Fruit fly (Drosophila melanogaster): Measurements from ENCODE around the gene CG11585.

The CG11585 gene

DNA sequence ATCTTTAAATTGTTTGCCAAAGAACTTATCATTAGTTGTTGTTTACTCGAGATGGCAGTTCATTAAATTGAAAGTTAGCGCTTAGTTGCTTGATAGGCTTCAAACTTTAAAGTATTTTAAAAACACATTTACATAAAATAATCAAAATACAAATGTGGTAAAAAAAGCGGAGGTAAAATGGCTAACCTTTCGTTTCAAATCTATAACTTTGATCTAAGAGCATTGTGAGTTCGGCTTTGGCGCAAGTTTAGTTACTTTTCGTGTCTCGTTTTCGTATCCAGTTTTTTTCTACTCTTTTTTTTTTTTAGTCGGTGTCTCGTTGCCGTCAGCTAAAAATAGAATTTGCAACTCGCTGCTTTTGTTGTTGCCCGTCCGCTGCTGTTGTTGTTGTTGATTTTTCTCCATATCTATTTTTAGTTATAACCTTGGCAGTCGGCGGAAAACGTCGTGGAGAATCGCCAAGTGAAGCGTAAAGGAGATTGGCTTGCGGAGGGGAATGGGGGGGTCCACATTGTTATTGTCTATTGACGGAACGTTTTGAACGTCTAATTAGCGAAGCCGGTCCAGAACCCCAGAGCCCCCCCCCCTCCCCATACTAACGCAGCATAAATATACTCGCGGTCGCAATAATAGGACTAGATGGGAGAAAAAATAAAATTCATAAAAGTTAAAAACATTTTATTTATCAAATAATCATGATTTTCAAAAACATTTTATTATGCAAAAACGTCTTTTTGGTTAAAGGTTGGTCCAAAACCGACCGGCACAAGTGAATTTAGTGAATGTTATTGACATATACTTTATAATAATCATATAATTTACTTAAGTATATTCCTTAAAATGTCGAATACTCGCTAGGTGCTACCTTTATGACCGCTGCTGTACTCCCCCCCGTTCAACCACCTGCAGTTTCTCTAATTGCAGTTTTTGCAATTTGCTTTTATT lies 25.5 kb downstream of the CG11585 start (continued):
- TF ChIP-seq unpg (GFP tag; optimal IDR thresholded peaks at IDR 0.05) (peak; percentile 61), br (optimal IDR thresholded peaks at IDR 0.05) (no peak), z (GFP tag; IDR thresholded peaks at IDR 0.05) (no peak), CoRest (tag; optimal IDR thresholded peaks at IDR 0.05) (peak; percentile 48), HLH54F (GFP tag; optimal IDR thresholded peaks at IDR 0.05) (no peak), ase (GFP tag; IDR thresholded peaks at IDR 0.05) (no peak), twi (tag; optimal IDR thresholded peaks at IDR 0.05) (no peak), CG4360 (GFP tag; IDR thresholded peaks at IDR 0.05) (no peak), sna (GFP tag; IDR thresholded peaks at IDR 0.05; ENCODE audit: partially characterized antibody) (no peak), Bdp1 (GFP tag; optimal IDR thresholded peaks at IDR 0.05) (no peak), row (GFP tag; IDR thresholded peaks at IDR 0.05) (peak; percentile 53), dysf (GFP tag; IDR thresholded peaks at IDR 0.05) (peak; percentile 69), bab2 (GFP tag; optimal IDR thresholded peaks at IDR 0.05) (no peak), Aef1 (GFP tag; IDR thresholded peaks at IDR 0.05) (0 out of 3 replicates have a peak, but pooled peaks have one; percentile 41), CG18476 (GFP tag; optimal IDR thresholded peaks at IDR 0.05) (no peak), zen2 (GFP tag; IDR thresholded peaks at IDR 0.05; ENCODE audit: partially characterized antibody) (no peak), tap (tag; optimal IDR thresholded peaks at IDR 0.05) (peak; percentile 13), CG17359 (tag; optimal IDR thresholded peaks at IDR 0.05) (peak; percentile 2), aop (GFP tag; IDR thresholded peaks at IDR 0.05) (no peak), en (GFP tag; optimal IDR thresholded peaks at IDR 0.05) (no peak), CG30403 (GFP tag; optimal IDR thresholded peaks at IDR 0.05) (peak; percentile 27), Fer3 (tag; optimal IDR thresholded peaks at IDR 0.05) (peak; percentile 36), CG1832 (GFP tag; optimal IDR thresholded peaks at IDR 0.05) (no peak), yki (optimal IDR thresholded peaks at IDR 0.05) (no peak), Lhr (GFP tag; optimal IDR thresholded peaks at IDR 0.05) (no peak), stwl (tag; optimal IDR thresholded peaks at IDR 0.05) (no peak), CG14710 (tag; optimal IDR thresholded peaks at IDR 0.05) (no peak), CG2129 (GFP tag; IDR thresholded peaks at IDR 0.05; ENCODE audit: partially characterized antibody) (no peak), ci (GFP tag; IDR thresholded peaks at IDR 0.05) (peak; percentile 28; the same call in 1 of the 3 replicates), chn (GFP tag; optimal IDR thresholded peaks at IDR 0.05) (no peak), cas (GFP tag; IDR thresholded peaks at IDR 0.05) (no peak), CG18599 (GFP tag; optimal IDR thresholded peaks at IDR 0.05) (peak; percentile 60), peb (GFP tag; IDR thresholded peaks at IDR 0.05) (no peak), CG11560 (tag; IDR thresholded peaks at IDR 0.05) (peak; percentile 26; the same call in 1 of the 3 replicates), Asciz (GFP tag; optimal IDR thresholded peaks at IDR 0.05) (no peak), mirr (GFP tag; optimal IDR thresholded peaks at IDR 0.05) (no peak), CG1603 (tag; optimal IDR thresholded peaks at IDR 0.05) (no peak), psq (GFP tag; optimal IDR thresholded peaks at IDR 0.05) (no peak), Oaz (GFP tag; IDR thresholded peaks at IDR 0.05) (no peak), hb (GFP tag; IDR thresholded peaks at IDR 0.05; ENCODE audit: partially characterized antibody) (no peak), CG13894 (tag; optimal IDR thresholded peaks at IDR 0.05) (peak; percentile 24), CG16815 (GFP tag; optimal IDR thresholded peaks at IDR 0.05) (no peak), CG4730 (GFP tag; IDR thresholded peaks at IDR 0.05) (no peak), lab (GFP tag; optimal IDR thresholded peaks at IDR 0.05) (peak; percentile 72), hbn (GFP tag; IDR thresholded peaks at IDR 0.05; ENCODE audit: partially characterized antibody) (no peak), gcm (GFP tag; optimal IDR thresholded peaks at IDR 0.05) (no peak), CG9932 (GFP tag; IDR thresholded peaks at IDR 0.05) (peak; percentile 63), CG12744 (GFP tag; optimal IDR thresholded peaks at IDR 0.05) (no peak), CG11723 (GFP tag; optimal IDR thresholded peaks at IDR 0.05) (peak; percentile 1)
